Worm (Caenorhabditis elegans): ENCODE results near the gene ztf-13.

The ztf-13 gene

DNA sequence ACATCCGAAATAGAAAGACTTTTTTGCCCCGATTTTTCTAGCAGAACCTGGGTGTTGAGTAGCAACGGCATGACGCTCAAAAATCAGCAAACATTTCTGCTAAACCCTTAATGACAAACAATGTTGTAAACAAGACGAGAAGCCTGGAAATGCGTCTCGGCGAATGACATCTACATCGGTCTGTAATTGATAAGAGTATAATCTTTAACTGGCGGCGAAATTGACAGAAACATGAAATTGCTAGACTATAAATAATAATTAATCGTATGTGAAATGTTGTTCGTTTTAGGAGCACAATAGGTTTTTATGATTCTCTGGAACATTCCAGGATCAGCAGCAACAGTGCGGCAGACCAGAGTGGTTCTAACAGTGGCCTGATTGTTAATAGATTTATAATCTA lies 39.7 kb upstream of the ztf-13 start:
- no peak for TF ChIP-seq nhr-25 (tag; optimal IDR thresholded peaks at IDR 0.05; ENCODE audit: borderline replicate concordance, insufficient read depth)
- TF ChIP-seq Y5F2A.4 (GFP tag; optimal IDR thresholded peaks at IDR 0.05) = no peak
- TF ChIP-seq Y105C5A.15 (GFP tag; IDR thresholded peaks at IDR 0.05) = no peak
- TF ChIP-seq zag-1 (tag; optimal IDR thresholded peaks at IDR 0.05) = no peak
- TF ChIP-seq tag-97 (GFP tag; IDR thresholded peaks at IDR 0.05) = no peak
- no peak for TF ChIP-seq daf-16 (GFP tag; optimal IDR thresholded peaks at IDR 0.05)
- peak; percentile 98 for TF ChIP-seq daf-16 (tag; optimal IDR thresholded peaks at IDR 0.05)
- no peak for TF ChIP-seq T26A8.4 (GFP tag; IDR thresholded peaks at IDR 0.05)
- peak; percentile 55 for TF ChIP-seq dve-1 (tag; optimal IDR thresholded peaks at IDR 0.05; ENCODE audit: insufficient read depth)
- TF ChIP-seq unc-39 (tag; optimal IDR thresholded peaks at IDR 0.05) = no peak
- TF ChIP-seq hlh-11 (tag; optimal IDR thresholded peaks at IDR 0.05) = peak; percentile 45
- 0 out of 2 replicates have a peak, but pooled peaks have one; percentile 55 for TF ChIP-seq tra-1 (GFP tag; IDR thresholded peaks at IDR 0.05)
- TF ChIP-seq php-3 (GFP tag; IDR thresholded peaks at IDR 0.05) = no peak
- no peak for TF ChIP-seq nhr-102 (tag; optimal IDR thresholded peaks at IDR 0.05)
- TF ChIP-seq aha-1 (tag) = peak; percentile 46
- TF ChIP-seq dmd-6 (GFP tag; IDR thresholded peaks at IDR 0.05) = peak; percentile 31; the same call in 1 of the 2 replicates

DNA sequence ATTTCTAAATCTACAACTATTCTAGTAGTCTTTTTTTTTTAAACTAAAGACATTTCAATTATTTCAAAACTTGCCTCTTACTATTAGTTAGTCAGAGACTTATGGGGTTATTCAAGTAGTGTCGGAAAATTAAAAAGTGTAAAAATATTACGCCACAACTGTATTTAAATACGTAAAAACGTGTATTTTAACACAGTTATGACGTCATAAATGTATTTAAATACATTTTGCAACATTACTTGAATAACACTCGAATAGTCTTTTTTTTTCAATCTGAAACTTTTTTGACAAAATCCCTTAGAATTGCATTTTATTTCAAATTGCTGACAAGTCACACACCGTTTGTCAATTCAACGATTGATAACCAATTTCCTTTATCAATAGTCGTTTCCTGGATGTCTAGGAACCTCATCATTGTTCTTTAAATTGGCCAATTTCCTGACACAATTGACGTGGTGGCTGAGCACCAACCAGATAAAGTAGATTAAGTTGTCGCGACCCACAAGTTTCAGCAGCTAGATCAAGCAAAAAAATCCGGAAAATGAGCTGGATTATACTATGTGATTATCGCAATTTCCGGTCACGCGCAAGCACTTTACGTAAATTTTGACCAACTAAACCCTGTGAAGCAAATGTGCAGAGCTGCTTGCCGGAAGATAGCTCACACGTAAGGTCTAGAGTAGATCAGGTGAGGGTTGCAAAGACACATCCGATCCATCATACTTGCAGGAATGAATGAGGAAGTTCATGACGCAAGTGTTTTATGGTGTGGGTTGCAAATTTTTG lies 37.7 kb upstream of the ztf-13 start:
- TF ChIP-seq F44E2.7 (GFP tag; IDR thresholded peaks at IDR 0.05) (no peak), ztf-11 (tag; optimal IDR thresholded peaks at IDR 0.05) (no peak), dmd-6 (GFP tag; IDR thresholded peaks at IDR 0.05) (no peak), mxl-3 (GFP tag; optimal IDR thresholded peaks at IDR 0.05) (peak; percentile 1), saeg-2 (GFP tag; IDR thresholded peaks at IDR 0.05) (no peak), hlh-30 (tag; optimal IDR thresholded peaks at IDR 0.05; ENCODE audit: insufficient read depth) (no peak), Y105C5A.15 (GFP tag; IDR thresholded peaks at IDR 0.05) (no peak)

ce11 chrX:3135186-3135585 lies 33.2 kb upstream of the ztf-13 start, which contains the start of gene K10B3.1:
Gene K10B3.1, plus strand, starts transcription at chrX:3135486.
- peak; percentile 17 for TF ChIP-seq hlh-11 (tag; optimal IDR thresholded peaks at IDR 0.05)
- no peak for TF ChIP-seq aly-2 (tag; optimal IDR thresholded peaks at IDR 0.05)

DNA sequence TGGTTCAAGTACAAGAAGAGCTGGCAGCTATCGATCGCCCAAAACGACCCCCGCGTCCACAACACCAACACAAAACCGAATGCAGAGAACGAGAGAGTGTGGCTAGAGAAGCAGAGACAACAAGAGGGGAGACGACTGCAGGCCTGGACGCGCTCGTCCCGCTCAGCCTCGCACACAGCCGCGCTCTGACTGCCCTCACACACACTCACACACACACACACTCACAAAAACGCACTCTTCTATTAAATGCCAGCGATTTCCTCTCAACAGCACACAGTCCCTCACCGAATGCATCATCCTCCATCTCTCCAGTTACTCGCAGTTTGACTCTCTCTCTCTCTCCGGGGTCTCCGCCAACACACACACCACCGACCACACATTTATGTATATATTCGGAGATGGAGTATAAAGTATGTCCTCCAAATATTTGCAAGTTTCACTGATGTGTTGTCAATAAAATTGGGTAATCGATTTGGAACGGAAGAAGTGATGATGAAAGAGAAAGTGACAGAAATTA lies 25.7 kb upstream of the ztf-13 start:
- TF ChIP-seq daf-12 (tag; optimal IDR thresholded peaks at IDR 0.05) = no peak
- no peak for TF ChIP-seq ZK337.2 (GFP tag; IDR thresholded peaks at IDR 0.05)
- peak; percentile 15 for TF ChIP-seq F10B5.3 (tag; optimal IDR thresholded peaks at IDR 0.05)
- peak; percentile 91 for TF ChIP-seq nhr-28 (tag; optimal IDR thresholded peaks at IDR 0.05)
- TF ChIP-seq zfp-2 (tag; optimal IDR thresholded peaks at IDR 0.05) = peak; percentile 46
- TF ChIP-seq sdz-12 (GFP tag; optimal IDR thresholded peaks at IDR 0.05) = no peak
- TF ChIP-seq lsy-2 (tag; optimal IDR thresholded peaks at IDR 0.05) = peak; percentile 84 to 85
- TF ChIP-seq unc-62 (GFP tag; optimal IDR thresholded peaks at IDR 0.05 in 1 of 2) = peak in 1 of 2 experiments; percentile 100
- no peak for TF ChIP-seq unc-62 (tag; optimal IDR thresholded peaks at IDR 0.05)
- TF ChIP-seq vab-7 (GFP tag; IDR thresholded peaks at IDR 0.05) = peak; percentile 66
- peak; percentile 97 for TF ChIP-seq rbr-2 (tag; optimal IDR thresholded peaks at IDR 0.05)
- TF ChIP-seq ceh-28 (tag; optimal IDR thresholded peaks at IDR 0.05) = peak; percentile 60
- peak; percentile 91 for TF ChIP-seq fkh-10 (GFP tag; optimal IDR thresholded peaks at IDR 0.05)
- peak; percentile 72 for TF ChIP-seq tra-1 (GFP tag; IDR thresholded peaks at IDR 0.05)
- TF ChIP-seq mdt-29 (GFP tag; IDR thresholded peaks at IDR 0.05) = 0 out of 2 replicates have a peak, but pooled peaks have one; percentile 32
- TF ChIP-seq lir-3 (tag; optimal IDR thresholded peaks at IDR 0.05) = peak; percentile 57
- no peak for TF ChIP-seq lin-29 (GFP tag; IDR thresholded peaks at IDR 0.05)
- TF ChIP-seq T20F7.1 (GFP tag; optimal IDR thresholded peaks at IDR 0.05) = no peak
- TF ChIP-seq snpc-4 (tag; optimal IDR thresholded peaks at IDR 0.05) = no peak
- TF ChIP-seq aly-2 (tag; optimal IDR thresholded peaks at IDR 0.05) = no peak
- TF ChIP-seq spr-3 (GFP tag; optimal IDR thresholded peaks at IDR 0.05) = peak; percentile 36
- TF ChIP-seq madf-5 (GFP tag; IDR thresholded peaks at IDR 0.05) = no peak
- TF ChIP-seq lin-15B (tag; optimal IDR thresholded peaks at IDR 0.05) = no peak
- peak; percentile 76 for TF ChIP-seq F37D6.2 (tag; optimal IDR thresholded peaks at IDR 0.05)
- TF ChIP-seq nhr-41 (GFP tag; IDR thresholded peaks at IDR 0.05) = no peak
